Fruit fly (Drosophila melanogaster): ENCODE data around the gene CG13133.

CG13133 gene

dm6 chr2L:10092289-10092688 is at the start of gene CG13133:
TSS of gene CG13133 (minus strand) at chr2L:10092389.
- TF ChIP-seq Sin3A (optimal IDR thresholded peaks at IDR 0.05), result no peak
- TF ChIP-seq h (optimal IDR thresholded peaks at IDR 0.05), result no peak
- no peak for TF ChIP-seq Myc (optimal IDR thresholded peaks at IDR 0.05)
- TF ChIP-seq psq (optimal IDR thresholded peaks at IDR 0.05), result no peak
- no peak for TF ChIP-seq insv (optimal IDR thresholded peaks at IDR 0.05)
- TF ChIP-seq ttk (optimal IDR thresholded peaks at IDR 0.05), result no peak

- no peak for TF ChIP-seq psq (optimal IDR thresholded peaks at IDR 0.05)
- TF ChIP-seq ttk (optimal IDR thresholded peaks at IDR 0.05), result no peak
- no peak for TF ChIP-seq insv (optimal IDR thresholded peaks at IDR 0.05)
- no peak for TF ChIP-seq Sin3A (optimal IDR thresholded peaks at IDR 0.05)
- TF ChIP-seq h (optimal IDR thresholded peaks at IDR 0.05), result no peak
- TF ChIP-seq Myc (optimal IDR thresholded peaks at IDR 0.05), result no peak
Observed at dm6 chr2L:10130763-10131162, 38.6 kb upstream of the CG13133 start.

dm6 chr2L:10123963-10124362 is 31.8 kb upstream of the CG13133 start:
- TF ChIP-seq psq (optimal IDR thresholded peaks at IDR 0.05) (no peak), Sin3A (optimal IDR thresholded peaks at IDR 0.05) (no peak), insv (optimal IDR thresholded peaks at IDR 0.05) (no peak), h (optimal IDR thresholded peaks at IDR 0.05) (no peak), Myc (optimal IDR thresholded peaks at IDR 0.05) (no peak), ttk (optimal IDR thresholded peaks at IDR 0.05) (no peak)

DNA sequence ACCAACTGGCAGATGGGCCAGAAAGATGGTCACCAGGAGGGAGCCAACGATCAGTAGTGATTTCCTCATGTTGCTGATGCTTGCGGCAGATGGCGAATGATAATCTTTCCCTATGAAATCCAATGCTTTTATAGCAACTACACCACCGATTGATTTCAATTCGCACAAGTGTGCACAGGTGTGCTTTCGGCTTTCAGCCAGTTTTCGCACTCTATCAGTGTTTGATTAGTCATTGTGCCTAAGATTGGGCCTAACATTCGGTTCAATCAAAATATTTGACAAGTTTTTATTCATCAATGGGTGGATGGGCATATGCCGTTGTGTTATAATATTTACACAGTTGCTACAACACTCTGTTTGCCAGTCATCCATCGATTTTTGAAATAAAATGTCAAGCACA is 30.5 kb upstream of the CG13133 start, which contains the start of gene CG13135:
Gene CG13135, minus strand, starts transcription at position 101 of the 400 bp plus-strand sequence.
- TF ChIP-seq psq (optimal IDR thresholded peaks at IDR 0.05) (no peak), Sin3A (optimal IDR thresholded peaks at IDR 0.05) (no peak)

- TF ChIP-seq insv (optimal IDR thresholded peaks at IDR 0.05) (no peak), ttk (optimal IDR thresholded peaks at IDR 0.05) (no peak), Sin3A (optimal IDR thresholded peaks at IDR 0.05) (no peak), psq (optimal IDR thresholded peaks at IDR 0.05) (no peak), h (optimal IDR thresholded peaks at IDR 0.05) (no peak), Myc (optimal IDR thresholded peaks at IDR 0.05) (no peak)
Observed at dm6 chr2L:10108749-10109148, 16.6 kb upstream of the CG13133 start.

DNA sequence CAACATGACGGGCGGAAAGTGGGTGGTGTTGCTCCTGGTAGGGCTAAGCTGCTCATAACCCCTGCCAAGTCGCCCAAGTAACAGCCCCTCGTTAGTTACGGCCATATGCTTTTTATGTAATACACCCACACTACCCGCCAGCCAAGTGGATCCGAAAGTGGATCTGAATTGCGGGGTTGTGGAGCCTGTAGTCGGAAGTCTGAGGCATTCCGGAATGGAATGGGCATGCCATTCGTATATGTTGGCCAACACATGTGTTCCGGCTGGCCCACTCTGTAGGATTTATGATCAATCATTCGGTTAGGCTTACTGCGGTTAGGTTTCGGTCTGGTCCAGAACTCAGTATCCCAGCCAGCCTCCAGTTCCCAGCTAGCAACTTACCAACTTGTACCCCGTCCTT is 3.9 kb upstream of the CG13133 start:
- TF ChIP-seq psq (optimal IDR thresholded peaks at IDR 0.05), result no peak
- no peak for TF ChIP-seq Myc (optimal IDR thresholded peaks at IDR 0.05)
- no peak for TF ChIP-seq insv (optimal IDR thresholded peaks at IDR 0.05)
- TF ChIP-seq ttk (optimal IDR thresholded peaks at IDR 0.05), result no peak
- no peak for TF ChIP-seq h (optimal IDR thresholded peaks at IDR 0.05)
- TF ChIP-seq Sin3A (optimal IDR thresholded peaks at IDR 0.05), result no peak

dm6 chr2L:10093788-10094187 is 1.6 kb upstream of the CG13133 start, which contains the start of gene CG34109:
TSS of gene CG34109 (plus strand) at chr2L:10094088.
- TF ChIP-seq ttk (optimal IDR thresholded peaks at IDR 0.05) (no peak), Myc (optimal IDR thresholded peaks at IDR 0.05) (no peak), h (optimal IDR thresholded peaks at IDR 0.05) (no peak), insv (optimal IDR thresholded peaks at IDR 0.05) (no peak), Sin3A (optimal IDR thresholded peaks at IDR 0.05) (no peak), psq (optimal IDR thresholded peaks at IDR 0.05) (no peak)

- no peak for TF ChIP-seq insv (optimal IDR thresholded peaks at IDR 0.05)
- no peak for TF ChIP-seq psq (optimal IDR thresholded peaks at IDR 0.05)
- TF ChIP-seq Myc (optimal IDR thresholded peaks at IDR 0.05), result no peak
- TF ChIP-seq h (optimal IDR thresholded peaks at IDR 0.05), result no peak
- TF ChIP-seq ttk (optimal IDR thresholded peaks at IDR 0.05), result no peak
- no peak for TF ChIP-seq Sin3A (optimal IDR thresholded peaks at IDR 0.05)
Observed at dm6 chr2L:10064754-10065153, 27.4 kb downstream of the CG13133 start.

DNA sequence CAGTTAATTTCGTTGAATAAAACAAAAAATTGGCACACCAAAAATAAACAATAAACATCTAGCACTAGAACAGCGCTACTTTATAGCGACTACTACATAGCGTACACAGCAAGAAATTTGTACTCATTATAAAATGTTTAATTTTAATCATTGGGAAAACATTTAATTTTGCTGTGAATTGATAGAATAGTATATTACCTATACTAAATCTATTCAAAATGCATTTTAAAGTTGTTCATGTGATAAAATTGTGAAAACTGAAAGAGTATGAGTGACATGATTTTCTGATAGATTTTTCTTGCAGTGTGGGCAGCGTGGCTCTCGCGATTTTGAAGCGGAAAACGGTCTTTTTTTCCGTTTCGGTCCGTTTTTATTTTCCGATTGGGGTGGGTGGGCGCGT is 30.9 kb downstream of the CG13133 start:
- no peak for TF ChIP-seq Myc (optimal IDR thresholded peaks at IDR 0.05)
- no peak for TF ChIP-seq psq (optimal IDR thresholded peaks at IDR 0.05)
- TF ChIP-seq ttk (optimal IDR thresholded peaks at IDR 0.05), result no peak

DNA sequence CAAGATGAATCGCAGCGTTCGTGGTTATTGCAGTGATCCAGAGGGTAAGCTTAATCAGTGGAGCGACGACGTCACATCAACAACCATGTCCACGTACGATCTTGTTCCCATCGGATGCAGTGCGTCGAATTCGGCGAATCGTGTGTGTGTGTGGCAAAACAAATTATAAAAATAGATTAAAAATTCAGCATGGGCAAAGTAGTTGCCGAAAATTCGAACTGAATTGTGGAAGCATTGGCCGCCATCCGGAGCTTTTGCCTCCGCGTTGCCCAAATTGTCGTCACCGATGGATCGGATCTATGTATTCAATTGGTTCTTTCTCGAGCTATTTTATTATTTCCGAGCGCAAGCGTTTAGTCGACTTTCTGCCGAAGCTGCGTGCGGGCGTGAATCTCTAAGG is 31.7 kb downstream of the CG13133 start, which contains the start of gene Spn31A:
Gene Spn31A, plus strand, starts transcription at position 301 of the 400 bp plus-strand sequence.
- TF ChIP-seq psq (optimal IDR thresholded peaks at IDR 0.05) (no peak), Myc (optimal IDR thresholded peaks at IDR 0.05) (no peak), insv (optimal IDR thresholded peaks at IDR 0.05) (no peak), Sin3A (optimal IDR thresholded peaks at IDR 0.05) (no peak), ttk (optimal IDR thresholded peaks at IDR 0.05) (no peak), h (optimal IDR thresholded peaks at IDR 0.05) (no peak)

- TF ChIP-seq Myc (optimal IDR thresholded peaks at IDR 0.05) (no peak), h (optimal IDR thresholded peaks at IDR 0.05) (no peak), insv (optimal IDR thresholded peaks at IDR 0.05) (no peak), ttk (optimal IDR thresholded peaks at IDR 0.05) (no peak), Sin3A (optimal IDR thresholded peaks at IDR 0.05) (no peak), psq (optimal IDR thresholded peaks at IDR 0.05) (no peak)
Observed at dm6 chr2L:10057236-10057635, 35.0 kb downstream of the CG13133 start.

dm6 chr2L:10056705-10057104 is 35.5 kb downstream of the CG13133 start, which contains the start of gene Pen:
TSS of gene Pen (plus strand) at chr2L:10056900.
- TF ChIP-seq ttk (optimal IDR thresholded peaks at IDR 0.05), result no peak
- no peak for TF ChIP-seq Sin3A (optimal IDR thresholded peaks at IDR 0.05)
- no peak for TF ChIP-seq insv (optimal IDR thresholded peaks at IDR 0.05)
- TF ChIP-seq h (optimal IDR thresholded peaks at IDR 0.05), result no peak
- TF ChIP-seq Myc (optimal IDR thresholded peaks at IDR 0.05), result no peak

DNA sequence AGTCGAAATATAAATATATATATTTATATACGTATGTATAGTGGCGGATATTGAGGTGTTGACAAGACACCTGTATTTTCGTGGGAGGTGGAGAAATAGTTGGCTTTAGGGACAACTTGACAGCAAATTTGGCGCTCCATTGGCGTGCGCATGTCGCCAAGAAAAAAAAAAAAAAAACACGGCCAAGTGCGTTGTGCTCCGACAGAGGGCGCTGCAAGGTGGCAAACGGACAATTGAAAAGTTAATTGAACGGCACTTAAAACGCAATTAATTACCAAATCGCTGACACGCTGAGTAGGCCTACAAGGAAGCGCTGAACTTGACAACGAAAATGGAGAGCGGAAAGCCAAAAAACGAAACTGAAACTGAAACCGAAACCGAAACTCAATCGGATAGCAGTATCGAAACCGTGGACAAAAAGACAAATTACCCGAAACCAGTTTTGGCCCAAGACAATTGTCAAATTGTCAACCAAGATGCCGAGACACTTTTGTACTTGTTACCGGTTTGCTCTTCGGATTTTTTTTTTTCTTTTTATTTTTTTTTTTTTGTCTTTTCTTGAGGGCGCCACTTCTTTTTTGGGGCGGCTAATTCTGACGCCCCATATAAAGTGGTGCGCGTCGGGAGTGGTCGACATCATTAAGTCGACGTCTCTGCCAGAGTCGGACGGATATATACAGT is 38.5 kb downstream of the CG13133 start, which contains the start of gene Cpr31A:
Gene Cpr31A, plus strand, starts transcription at position 631 of the 681 bp plus-strand sequence.
- TF ChIP-seq psq (optimal IDR thresholded peaks at IDR 0.05), result no peak
- TF ChIP-seq ttk (optimal IDR thresholded peaks at IDR 0.05), result no peak
- no peak for TF ChIP-seq insv (optimal IDR thresholded peaks at IDR 0.05)
- no peak for TF ChIP-seq Myc (optimal IDR thresholded peaks at IDR 0.05)
- no peak for TF ChIP-seq Sin3A (optimal IDR thresholded peaks at IDR 0.05)
- TF ChIP-seq h (optimal IDR thresholded peaks at IDR 0.05), result no peak
